Fruit fly (Drosophila melanogaster): ENCODE data around the gene CG10650.

Gene CG10650

dm6 chr2L:18966844-18967243, 28.9 kb downstream of the CG10650 start (continued):
- TF ChIP-seq CG10462 (GFP tag; optimal IDR thresholded peaks at IDR 0.05), result no peak
- peak; percentile 82 for TF ChIP-seq D19B (GFP tag; optimal IDR thresholded peaks at IDR 0.05)
- peak; percentile 48; the same call in 1 of the 2 replicates for TF ChIP-seq lmd (GFP tag; IDR thresholded peaks at IDR 0.05)
- TF ChIP-seq CG15011 (GFP tag; optimal IDR thresholded peaks at IDR 0.05), result no peak
- TF ChIP-seq wor (GFP tag; IDR thresholded peaks at IDR 0.05), result no peak
- no peak for TF ChIP-seq Oaz (GFP tag; IDR thresholded peaks at IDR 0.05)
- TF ChIP-seq Fer1 (GFP tag; optimal IDR thresholded peaks at IDR 0.05), result peak; percentile 66
- no peak for TF ChIP-seq jing (GFP tag; optimal IDR thresholded peaks at IDR 0.05)
- no peak for TF ChIP-seq az2 (GFP tag; optimal IDR thresholded peaks at IDR 0.05)
- TF ChIP-seq Ptx1 (GFP tag; IDR thresholded peaks at IDR 0.05), result peak; percentile 76
- no peak for TF ChIP-seq gce (GFP tag; IDR thresholded peaks at IDR 0.05)
- TF ChIP-seq CG8089 (GFP tag; optimal IDR thresholded peaks at IDR 0.05), result no peak
- TF ChIP-seq CG9727 (GFP tag; optimal IDR thresholded peaks at IDR 0.05), result no peak
- peak; percentile 38 for TF ChIP-seq Hand (GFP tag; optimal IDR thresholded peaks at IDR 0.05)
- TF ChIP-seq HLHmδ (GFP tag; optimal IDR thresholded peaks at IDR 0.05), result no peak
- TF ChIP-seq gem (tag; optimal IDR thresholded peaks at IDR 0.05), result peak; percentile 61
- peak; percentile 63 for TF ChIP-seq stc (GFP tag; IDR thresholded peaks at IDR 0.05)
- peak; percentile 48 for TF ChIP-seq PHDP (tag; optimal IDR thresholded peaks at IDR 0.05)
- TF ChIP-seq CG10959 (GFP tag; IDR thresholded peaks at IDR 0.05), result no peak
- peak; percentile 65 for TF ChIP-seq tgo (GFP tag; IDR thresholded peaks at IDR 0.05)
- peak; percentile 40; the same call in 1 of the 2 replicates for TF ChIP-seq Ada2b (GFP tag; IDR thresholded peaks at IDR 0.05)
- TF ChIP-seq NFAT (GFP tag; IDR thresholded peaks at IDR 0.05), result 0 out of 2 replicates have a peak, but pooled peaks have one; percentile 37
- TF ChIP-seq D19A (tag; optimal IDR thresholded peaks at IDR 0.05), result peak; percentile 30
- TF ChIP-seq vvl (GFP tag; IDR thresholded peaks at IDR 0.05), result peak; percentile 49
- TF ChIP-seq CG10366 (GFP tag; IDR thresholded peaks at IDR 0.05), result peak; percentile 33; the same call in 1 of the 2 replicates
- no peak for TF ChIP-seq trh (GFP tag; optimal IDR thresholded peaks at IDR 0.05)
- TF ChIP-seq Sox102F (GFP tag; optimal IDR thresholded peaks at IDR 0.05), result peak; percentile 31
- no peak for TF ChIP-seq CG34376 (GFP tag; optimal IDR thresholded peaks at IDR 0.05)
- TF ChIP-seq CG17359 (tag; optimal IDR thresholded peaks at IDR 0.05), result peak; percentile 36
- TF ChIP-seq CG2712 (tag; optimal IDR thresholded peaks at IDR 0.05), result peak; percentile 57
- TF ChIP-seq inv (GFP tag; IDR thresholded peaks at IDR 0.05; ENCODE audit: partially characterized antibody), result no peak
- TF ChIP-seq CG15479 (GFP tag; optimal IDR thresholded peaks at IDR 0.05), result no peak
- no peak for TF ChIP-seq CG34224 (GFP tag; IDR thresholded peaks at IDR 0.05; ENCODE audit: partially characterized antibody)
- peak; percentile 61 for TF ChIP-seq CG6765 (GFP tag; optimal IDR thresholded peaks at IDR 0.05)
- TF ChIP-seq C15 (GFP tag; IDR thresholded peaks at IDR 0.05), result 0 out of 3 replicates have a peak, but pooled peaks have one; percentile 45
- peak; percentile 9; the same call in 1 of the 2 replicates for TF ChIP-seq CG31441 (GFP tag; IDR thresholded peaks at IDR 0.05)
- 0 out of 3 replicates have a peak, but pooled peaks have one; percentile 13 for TF ChIP-seq CG7357 (GFP tag; IDR thresholded peaks at IDR 0.05)
- peak; percentile 49; the same call in 1 of the 2 replicates for TF ChIP-seq al (GFP tag; IDR thresholded peaks at IDR 0.05)
- TF ChIP-seq prd (optimal IDR thresholded peaks at IDR 0.05), result no peak
- TF ChIP-seq prd (GFP tag; IDR thresholded peaks at IDR 0.05), result peak; percentile 48; the same call in 2 of the 3 replicates

- TF ChIP-seq tio (GFP tag; optimal IDR thresholded peaks at IDR 0.05), result peak; percentile 67
- peak; percentile 69; the same call in 1 of the 2 replicates for TF ChIP-seq Doc2 (GFP tag; IDR thresholded peaks at IDR 0.05)
- no peak for TF ChIP-seq da (GFP tag; optimal IDR thresholded peaks at IDR 0.05)
- TF ChIP-seq repo (GFP tag; optimal IDR thresholded peaks at IDR 0.05), result no peak
- TF ChIP-seq Bteb2 (GFP tag; optimal IDR thresholded peaks at IDR 0.05), result peak; percentile 61
- TF ChIP-seq CG12299 (tag; optimal IDR thresholded peaks at IDR 0.05), result peak; percentile 68
- TF ChIP-seq CG16863 (GFP tag; optimal IDR thresholded peaks at IDR 0.05), result no peak
- peak; percentile 59 for TF ChIP-seq ap (GFP tag; IDR thresholded peaks at IDR 0.05)
- TF ChIP-seq CG9727 (GFP tag; optimal IDR thresholded peaks at IDR 0.05), result peak; percentile 78
- peak; percentile 55 for TF ChIP-seq Chrac-16 (GFP tag; optimal IDR thresholded peaks at IDR 0.05)
- TF ChIP-seq Blimp-1 (GFP tag; optimal IDR thresholded peaks at IDR 0.05), result peak; percentile 65
- peak; percentile 24; the same call in 1 of the 3 replicates for TF ChIP-seq z (GFP tag; IDR thresholded peaks at IDR 0.05)
- TF ChIP-seq CG12155 (GFP tag; optimal IDR thresholded peaks at IDR 0.05), result peak; percentile 59
- no peak for TF ChIP-seq Sry-δ (GFP tag; optimal IDR thresholded peaks at IDR 0.05)
- no peak for TF ChIP-seq CG12236 (GFP tag; optimal IDR thresholded peaks at IDR 0.05)
Measured at dm6 chr2L:18966214-18966556, 29.5 kb downstream of the CG10650 start.

Data from whole organism, embryonic.